Worm (Caenorhabditis elegans) whole organism, young adult: Measurements from ENCODE around the gene str-155.

ENCODE experiments used
- B0336.3 ChIP-seq: fragments of 200-800 bp; sonication (Bioruptor generic); IDR thresholded peaks from 2 replicates; pipeline ENCODE4 v1.3.6; 2022; ENCODE audit warnings: missing genetic modification characterization, missing compliant biosample characterization
- C06A6.2 ChIP-seq: fragments of 200-800 bp; sonication (Bioruptor generic); conservative IDR thresholded peaks from 2 replicates; pipeline ENCODE4 v1.3.6; 2022; ENCODE audit warnings: missing genetic modification characterization, missing compliant biosample characterization
- C17E4.6 ChIP-seq: fragments of 200-800 bp; sonication (Bioruptor generic); IDR thresholded peaks from 2 replicates; pipeline ENCODE4 v1.3.6; 2022; ENCODE audit warnings: missing genetic modification reagents, missing genetic modification characterization, missing compliant biosample characterization
- D2030.7 ChIP-seq: fragments of 200-800 bp; sonication (Bioruptor generic); IDR thresholded peaks from 2 replicates; pipeline ENCODE4 v1.3.6; 2022; ENCODE audit warnings: missing genetic modification reagents, missing genetic modification characterization, missing compliant biosample characterization
- F10E7.11 ChIP-seq: sonication (generic microtip); optimal IDR thresholded peaks from 2 replicates; lab custom pipeline; 2017; ENCODE audit warnings: mild to moderate bottlenecking, missing genetic modification characterization, moderate library complexity, missing compliant biosample characterization
- F22D6.2 ChIP-seq: sonication (generic microtip); optimal IDR thresholded peaks from 2 replicates; lab custom pipeline; 2016; ENCODE audit warnings: mild to moderate bottlenecking, missing genetic modification characterization, missing compliant biosample characterization
- F49E8.2 ChIP-seq: sonication (generic microtip); optimal IDR thresholded peaks from 3 replicates; lab custom pipeline; 2017; ENCODE audit warnings: missing genetic modification characterization, mild to moderate bottlenecking, missing compliant biosample characterization, antibody characterized with exemption, moderate library complexity; ENCODE audit not compliant: insufficient read depth
- F52B5.7 ChIP-seq: sonication (generic microtip); optimal IDR thresholded peaks from 2 replicates; lab custom pipeline; 2016; ENCODE audit warnings: mild to moderate bottlenecking, missing genetic modification characterization, missing compliant biosample characterization
- K11D2.4 ChIP-seq: fragments of 200-800 bp; sonication (Bioruptor generic); IDR thresholded peaks from 2 replicates; pipeline ENCODE4 v1.3.6; 2022; ENCODE audit warnings: missing genetic modification reagents, missing genetic modification characterization, missing compliant biosample characterization
- T07F8.4 ChIP-seq: sonication (generic microtip); optimal IDR thresholded peaks from 2 replicates; lab custom pipeline; 2016; ENCODE audit warnings: mild to moderate bottlenecking, missing genetic modification characterization, moderate library complexity, missing compliant biosample characterization
- Y67H2A.10 ChIP-seq: fragments of 200-800 bp; sonication (Bioruptor generic); conservative IDR thresholded peaks from 2 replicates; pipeline ENCODE4 v1.3.6; 2022; ENCODE audit warnings: missing genetic modification reagents, missing genetic modification characterization, missing compliant biosample characterization
- ama-1 ChIP-seq, 3 experiments: fragments of 150-350 bp in 1 of 3; sonication (generic microtip) in 2 of 3; optimal IDR thresholded peaks; 2 replicates each; lab custom pipeline; 2014 to 2018; ENCODE audit warnings: missing biosample characterization in 2 of 3, missing genetic modification characterization in 2 of 3, missing genetic modification reagents in 2 of 3
- aptf-3 ChIP-seq: fragments of 200-800 bp; sonication (Bioruptor generic); IDR thresholded peaks from 2 replicates; pipeline ENCODE4 v1.3.6; 2022; ENCODE audit warnings: missing genetic modification characterization, missing compliant biosample characterization
- atf-7 ChIP-seq: sonication (generic microtip); optimal IDR thresholded peaks from 2 replicates; lab custom pipeline; 2017; ENCODE audit warnings: mild to moderate bottlenecking, missing genetic modification characterization, missing compliant biosample characterization
- attf-3 ChIP-seq: fragments of 200-800 bp; sonication (Bioruptor generic); conservative IDR thresholded peaks from 2 replicates; pipeline ENCODE4 v1.3.6; 2022; ENCODE audit warnings: missing genetic modification reagents, missing genetic modification characterization, missing compliant biosample characterization
- attf-5 ChIP-seq: fragments of 200-800 bp; sonication (Bioruptor generic); optimal IDR thresholded peaks from 2 replicates; lab custom pipeline; 2018; ENCODE audit warnings: mild to moderate bottlenecking, missing genetic modification characterization, missing compliant biosample characterization
- ccch-3 ChIP-seq: fragments of 200-800 bp; sonication (Bioruptor generic); optimal IDR thresholded peaks from 2 replicates; lab custom pipeline; 2018; ENCODE audit warnings: mild to moderate bottlenecking, missing genetic modification characterization, missing compliant biosample characterization
- cebp-1 ChIP-seq, 2 experiments: fragments of 200-800 bp in 1 of 2; sonication (Bioruptor generic) in 1 of 2; sonication (generic microtip) in 1 of 2; IDR thresholded peaks in 1 of 2; optimal IDR thresholded peaks in 1 of 2; 2 replicates each; pipeline versions ENCODE4 v1.3.6 to Lab custom; 2017 to 2022; ENCODE audit warnings: missing compliant biosample characterization in 2 of 2, missing genetic modification characterization in 2 of 2, mild to moderate bottlenecking in 1 of 2, missing genetic modification reagents in 1 of 2, moderate library complexity in 1 of 2
- ceh-40 ChIP-seq: fragments of 200-800 bp; sonication (Bioruptor generic); IDR thresholded peaks from 2 replicates; pipeline ENCODE4 v1.3.6; 2022; ENCODE audit warnings: missing genetic modification characterization, missing compliant biosample characterization
- chd-7 ChIP-seq: sonication (generic microtip); optimal IDR thresholded peaks from 2 replicates; lab custom pipeline; 2016; ENCODE audit warnings: mild to moderate bottlenecking, missing genetic modification characterization, moderate library complexity, missing compliant biosample characterization
- dpff-1 ChIP-seq: sonication (generic microtip); optimal IDR thresholded peaks from 2 replicates; lab custom pipeline; 2017; ENCODE audit warnings: mild to moderate bottlenecking, missing genetic modification characterization, missing compliant biosample characterization
- egl-44 ChIP-seq: fragments of 200-800 bp; sonication (Bioruptor generic); IDR thresholded peaks from 2 replicates; pipeline ENCODE4 v1.3.6; 2022; ENCODE audit warnings: missing genetic modification reagents, missing genetic modification characterization, missing compliant biosample characterization
- egrh-3 ChIP-seq: fragments of 200-800 bp; sonication (Bioruptor generic); IDR thresholded peaks from 2 replicates; pipeline ENCODE4 v1.3.6; 2022; ENCODE audit warnings: missing genetic modification reagents, missing genetic modification characterization, missing compliant biosample characterization
- fkh-3 ChIP-seq: sonication (generic microtip); optimal IDR thresholded peaks from 2 replicates; lab custom pipeline; 2016; ENCODE audit warnings: mild to moderate bottlenecking, missing genetic modification characterization, missing compliant biosample characterization
- him-1 ChIP-seq: sonication (generic microtip); optimal IDR thresholded peaks from 2 replicates; lab custom pipeline; 2016; ENCODE audit warnings: missing genotype, missing genetic modification reagents, missing genetic modification characterization, missing compliant biosample characterization
- hrde-1 ChIP-seq: sonication (generic microtip); optimal IDR thresholded peaks from 2 replicates; lab custom pipeline; 2016; ENCODE audit warnings: missing genetic modification characterization, mild to moderate bottlenecking, missing compliant biosample characterization, moderate library complexity, missing genotype, missing genetic modification reagents, borderline replicate concordance
- hsf-1 ChIP-seq: fragments of 200-800 bp; sonication (Bioruptor generic); IDR thresholded peaks from 2 replicates; pipeline ENCODE4 v1.3.6; 2022; ENCODE audit warnings: missing genetic modification reagents, missing genetic modification characterization, missing compliant biosample characterization
- let-607 ChIP-seq, 2 experiments: fragments of 200-800 bp in 1 of 2; sonication (Bioruptor generic) in 1 of 2; sonication (generic microtip) in 1 of 2; optimal IDR thresholded peaks; 2 replicates each; lab custom pipeline; 2016 to 2018; ENCODE audit warnings: mild to moderate bottlenecking in 2 of 2, missing compliant biosample characterization in 2 of 2, missing genetic modification characterization in 2 of 2, moderate library complexity in 2 of 2, missing genotype in 1 of 2
- lin-35 ChIP-seq, 3 experiments: fragments of 150-350 bp in 2 of 3; sonication (generic microtip) in 1 of 3; optimal IDR thresholded peaks; 2 replicates each; lab custom pipeline; 2014 to 2018; ENCODE audit warnings: missing biosample characterization in 3 of 3, missing genetic modification characterization in 3 of 3, missing genetic modification reagents in 3 of 3
- lin-40 ChIP-seq: sonication (generic microtip); optimal IDR thresholded peaks from 2 replicates; lab custom pipeline; 2016; ENCODE audit warnings: missing genetic modification characterization, mild to moderate bottlenecking, missing compliant biosample characterization, missing genotype, missing genetic modification reagents
- madf-3 ChIP-seq: fragments of 200-800 bp; sonication (Bioruptor generic); IDR thresholded peaks from 2 replicates; pipeline ENCODE4 v1.3.6; 2022; ENCODE audit warnings: missing genetic modification reagents, missing genetic modification characterization, missing compliant biosample characterization
- nfya-1 ChIP-seq: sonication (generic microtip); optimal IDR thresholded peaks from 2 replicates; lab custom pipeline; 2017; ENCODE audit warnings: antibody characterized with exemption, missing compliant biosample characterization, missing genetic modification characterization, borderline replicate concordance; ENCODE audit not compliant: insufficient read depth
- nhr-179 ChIP-seq: sonication (generic microtip); optimal IDR thresholded peaks from 2 replicates; lab custom pipeline; 2016; ENCODE audit warnings: mild to moderate bottlenecking, missing genetic modification characterization, missing compliant biosample characterization
- nhr-80 ChIP-seq: sonication (generic microtip); optimal IDR thresholded peaks from 2 replicates; lab custom pipeline; 2016; ENCODE audit warnings: missing genetic modification characterization, missing compliant biosample characterization
- nhr-90 ChIP-seq: sonication (generic microtip); optimal IDR thresholded peaks from 2 replicates; lab custom pipeline; 2016; ENCODE audit warnings: missing genotype, mild to moderate bottlenecking, missing genetic modification characterization, missing compliant biosample characterization
- pbrm-1 ChIP-seq: fragments of 200-800 bp; sonication (Bioruptor generic); IDR thresholded peaks from 2 replicates; pipeline ENCODE4 v1.3.6; 2022; ENCODE audit warnings: missing genetic modification reagents, missing genetic modification characterization, missing compliant biosample characterization
- pha-4 ChIP-seq: fragments of 150-350 bp; sonication (generic microtip); optimal IDR thresholded peaks from 2 replicates; lab custom pipeline; 2014; ENCODE audit warnings: missing biosample characterization, missing genetic modification reagents, missing genetic modification characterization
- rec-8 ChIP-seq, 2 experiments: sonication (generic microtip); optimal IDR thresholded peaks; 2 replicates each; lab custom pipeline; 2016; ENCODE audit warnings: mild to moderate bottlenecking in 2 of 2, missing genetic modification characterization in 2 of 2, missing genetic modification reagents in 2 of 2, missing genotype in 2 of 2, missing biosample characterization in 1 of 2, missing compliant biosample characterization in 1 of 2, moderate library complexity in 1 of 2
- sea-2 ChIP-seq: fragments of 200-800 bp; sonication (Bioruptor generic); IDR thresholded peaks from 2 replicates; pipeline ENCODE4 v1.3.6; 2022; ENCODE audit warnings: missing genetic modification characterization, missing compliant biosample characterization
- snpc-1.1 ChIP-seq: sonication (generic microtip); optimal IDR thresholded peaks from 2 replicates; lab custom pipeline; 2017; ENCODE audit warnings: missing genetic modification characterization, mild to moderate bottlenecking, missing compliant biosample characterization, antibody characterized with exemption, moderate library complexity, missing genotype, missing genetic modification reagents; ENCODE audit not compliant: insufficient read depth
- snpc-3.4 ChIP-seq: sonication (generic microtip); optimal IDR thresholded peaks from 2 replicates; lab custom pipeline; 2017; ENCODE audit warnings: missing genetic modification characterization, mild to moderate bottlenecking, missing compliant biosample characterization, antibody characterized with exemption, moderate library complexity, missing genotype, missing genetic modification reagents
- snpc-4 ChIP-seq, 5 experiments: fragments of 150-350 bp in 1 of 5; sonication (generic microtip) in 4 of 5; optimal IDR thresholded peaks; 2 replicates each; lab custom pipeline; 2014 to 2018; ENCODE audit warnings: missing genetic modification characterization in 5 of 5, missing biosample characterization in 3 of 5, antibody characterized with exemption in 2 of 5, mild to moderate bottlenecking in 2 of 5, missing compliant biosample characterization in 2 of 5, missing genotype in 2 of 5, moderate library complexity in 2 of 5, missing genetic modification reagents in 1 of 5
- sptf-2 ChIP-seq: fragments of 200-800 bp; sonication (Bioruptor generic); optimal IDR thresholded peaks from 2 replicates; lab custom pipeline; 2018; ENCODE audit warnings: mild to moderate bottlenecking, missing genetic modification characterization, missing compliant biosample characterization
- zfh-2 ChIP-seq: fragments of 200-800 bp; sonication (Bioruptor generic); conservative IDR thresholded peaks from 2 replicates; pipeline ENCODE4 v1.3.6; 2022; ENCODE audit warnings: missing genetic modification reagents, missing genetic modification characterization, missing compliant biosample characterization
- ztf-25 ChIP-seq: fragments of 200-800 bp; sonication (Bioruptor generic); IDR thresholded peaks from 2 replicates; pipeline ENCODE4 v1.3.6; 2022; ENCODE audit warnings: missing genetic modification reagents, missing genetic modification characterization, missing compliant biosample characterization
- ztf-28 ChIP-seq: fragments of 200-800 bp; sonication (Bioruptor generic); IDR thresholded peaks from 2 replicates; pipeline ENCODE4 v1.3.6; 2022; ENCODE audit warnings: missing genetic modification reagents, missing genetic modification characterization, missing compliant biosample characterization

The str-155 gene

DNA sequence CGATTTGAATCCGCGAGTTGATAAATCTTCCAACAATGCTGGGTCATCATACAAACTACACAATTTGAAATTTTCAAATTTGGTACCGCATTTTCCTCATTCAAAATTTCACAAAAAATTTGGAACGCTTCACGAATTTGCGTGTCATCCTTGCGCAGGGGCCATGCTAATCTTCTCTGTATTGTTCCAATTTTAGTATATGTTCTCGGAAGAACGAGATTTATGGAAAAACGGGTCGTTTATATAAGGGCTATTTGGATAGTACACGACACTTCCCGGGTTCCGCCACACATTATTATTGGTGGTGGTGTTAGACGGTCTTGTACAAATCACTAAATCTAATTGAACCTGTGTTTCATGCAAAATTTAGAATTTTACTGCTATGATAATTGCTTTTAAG is 30.4 kb upstream of the str-155 start (continued):
- TF ChIP-seq T07F8.4 (tag; lab: Kevin White, UChicago) = no peak
- no peak for TF ChIP-seq egrh-3 (GFP tag; lab: Robert Waterston, UW)
- TF ChIP-seq Y67H2A.10 = no peak
- no peak for TF ChIP-seq nfya-1 (tag; lab: Kevin White, UChicago)
- TF ChIP-seq C06A6.2 (GFP tag; lab: Robert Waterston, UW) = no peak
- no peak for TF ChIP-seq hsf-1 (GFP tag; lab: Robert Waterston, UW)
- no peak for TF ChIP-seq attf-5 (GFP tag; lab: Kevin White, UChicago)
- no peak for TF ChIP-seq ceh-40 (GFP tag; lab: Robert Waterston, UW)
- no peak for TF ChIP-seq zfh-2
- no peak for TF ChIP-seq lin-40 (tag; lab: Kevin White, UChicago)
- no peak for TF ChIP-seq ztf-28 (GFP tag; lab: Robert Waterston, UW)
- TF ChIP-seq ccch-3 = no peak
- TF ChIP-seq nhr-80 = no peak
- TF ChIP-seq cebp-1 (GFP tag; IDR thresholded peaks at IDR 0.05; lab: Robert Waterston, UW) = no peak
- TF ChIP-seq cebp-1 (tag; optimal IDR thresholded peaks at IDR 0.05; lab: Kevin White, UChicago) = no peak
- TF ChIP-seq egl-44 (GFP tag; lab: Robert Waterston, UW) = no peak
- TF ChIP-seq K11D2.4 (GFP tag; lab: Robert Waterston, UW) = no peak
- TF ChIP-seq rec-8 (tag; optimal IDR thresholded peaks at IDR 0.05; lab: Kevin White, UChicago) = no peak
- no peak for TF ChIP-seq atf-7 (tag; lab: Kevin White, UChicago)
- TF ChIP-seq snpc-3.4 (tag; lab: Kevin White, UChicago) = peak; percentile 52
- TF ChIP-seq chd-7 (tag; lab: Kevin White, UChicago) = no peak
- TF ChIP-seq sptf-2 (GFP tag; lab: Kevin White, UChicago) = no peak
- TF ChIP-seq F52B5.7 (tag; lab: Kevin White, UChicago) = no peak
- no peak for TF ChIP-seq attf-3 (GFP tag; lab: Robert Waterston, UW)
- TF ChIP-seq ama-1 (optimal IDR thresholded peaks at IDR 0.05; lab: Kevin White, UChicago) = no peak
- no peak for TF ChIP-seq ama-1 (GFP tag; optimal IDR thresholded peaks at IDR 0.05; lab: Kevin White, UChicago)
- TF ChIP-seq pbrm-1 (GFP tag; lab: Robert Waterston, UW) = no peak
- peak; percentile 44; the same call in 1 of the 2 replicates for TF ChIP-seq C17E4.6 (GFP tag; lab: Robert Waterston, UW)
- peak; percentile 35 for TF ChIP-seq him-1 (tag; lab: Kevin White, UChicago)
- no peak for TF ChIP-seq fkh-3 (tag; lab: Kevin White, UChicago)
- TF ChIP-seq pha-4 (tag; lab: Kevin White, UChicago) = no peak
- TF ChIP-seq snpc-4 (GFP tag; optimal IDR thresholded peaks at IDR 0.05; lab: Kevin White, UChicago) = peak; percentile 80
- TF ChIP-seq snpc-4 (tag; optimal IDR thresholded peaks at IDR 0.05; lab: Kevin White, UChicago) = peak; percentile 83 to 95 (median 90)
- no peak for TF ChIP-seq madf-3 (GFP tag; lab: Robert Waterston, UW)
- peak; percentile 39; the same call in 1 of the 2 replicates for TF ChIP-seq D2030.7 (GFP tag; lab: Robert Waterston, UW)
- TF ChIP-seq F22D6.2 (tag; lab: Kevin White, UChicago) = no peak
- TF ChIP-seq B0336.3 (GFP tag; lab: Robert Waterston, UW) = no peak
- no peak for TF ChIP-seq F49E8.2 (tag; lab: Kevin White, UChicago)
- TF ChIP-seq lin-35 (GFP tag; optimal IDR thresholded peaks at IDR 0.05; lab: Kevin White, UChicago) = no peak
- 0 out of 2 replicates have a peak, but pooled peaks have one; percentile 50 for TF ChIP-seq ztf-25 (GFP tag; lab: Robert Waterston, UW)
- no peak for TF ChIP-seq F10E7.11 (tag; lab: Kevin White, UChicago)
- TF ChIP-seq dpff-1 (tag; lab: Kevin White, UChicago) = no peak
- TF ChIP-seq snpc-1.1 (tag; lab: Kevin White, UChicago) = peak; percentile 88
- no peak for TF ChIP-seq nhr-90 (tag; lab: Kevin White, UChicago)
- no peak for TF ChIP-seq let-607 (tag; optimal IDR thresholded peaks at IDR 0.05; lab: Kevin White, UChicago)
- no peak for TF ChIP-seq sea-2 (GFP tag; lab: Robert Waterston, UW)
- no peak for TF ChIP-seq nhr-179 (tag; lab: Kevin White, UChicago)
- TF ChIP-seq hrde-1 (tag; lab: Kevin White, UChicago) = no peak
- TF ChIP-seq aptf-3 (GFP tag; lab: Robert Waterston, UW) = no peak
